Fruit fly (Drosophila melanogaster) whole organism, embryonic: ENCODE data around the gene kraken.

Experiments used
- Asciz ChIP-seq: fragments of 200-800 bp; sonication (Bioruptor generic); optimal IDR thresholded peaks from 2 replicates; lab custom pipeline; 2017; ENCODE audit warnings: missing biosample characterization, mild to moderate bottlenecking, missing genetic modification characterization, missing genetic modification reagents
- C15 ChIP-seq: fragments of 200-800 bp; sonication (Bioruptor generic); IDR thresholded peaks from 3 replicates; pipeline ENCODE4 v1.3.6; 2022; ENCODE audit warnings: missing biosample characterization, missing genetic modification characterization
- CG10147 ChIP-seq: fragments of 200-800 bp; sonication (Bioruptor generic); optimal IDR thresholded peaks from 2 replicates; lab custom pipeline; 2019; ENCODE audit warnings: missing biosample characterization, mild to moderate bottlenecking, missing genetic modification characterization, moderate library complexity
- CG10321 ChIP-seq: fragments of 200-800 bp; sonication (Bioruptor generic); IDR thresholded peaks from 2 replicates; pipeline ENCODE4 v1.3.6; 2022; ENCODE audit warnings: missing biosample characterization, missing genetic modification characterization
- CG10543 ChIP-seq: fragments of 200-800 bp; sonication (Bioruptor generic); optimal IDR thresholded peaks from 3 replicates; lab custom pipeline; 2017; ENCODE audit warnings: missing biosample characterization, mild to moderate bottlenecking, missing genetic modification characterization, moderate library complexity
- CG12219 ChIP-seq: fragments of 200-800 bp; sonication (Bioruptor generic); optimal IDR thresholded peaks from 3 replicates; lab custom pipeline; 2018; ENCODE audit warnings: missing biosample characterization, mild to moderate bottlenecking, missing genetic modification characterization
- CG1233 ChIP-seq: fragments of 200-800 bp; sonication (Bioruptor generic); optimal IDR thresholded peaks from 4 replicates; lab custom pipeline; 2018; ENCODE audit warnings: missing biosample characterization, mild to moderate bottlenecking, missing genetic modification characterization
- CG12391 ChIP-seq: fragments of 200-800 bp; sonication (Bioruptor generic); optimal IDR thresholded peaks from 3 replicates; lab custom pipeline; 2018; ENCODE audit warnings: missing biosample characterization, mild to moderate bottlenecking, missing genetic modification characterization, moderate library complexity
- CG18262 ChIP-seq: fragments of 200-800 bp; optimal IDR thresholded peaks from 3 replicates; lab custom pipeline; 2019; ENCODE audit warnings: missing biosample characterization, mild to moderate bottlenecking, missing genetic modification characterization, moderate library complexity
- CG2678 ChIP-seq: fragments of 200-800 bp; sonication (Bioruptor generic); optimal IDR thresholded peaks from 3 replicates; lab custom pipeline; 2019; ENCODE audit warnings: missing biosample characterization, mild to moderate bottlenecking, missing genetic modification characterization, moderate library complexity
- CG30431 ChIP-seq: fragments of 200-800 bp; sonication (Bioruptor generic); optimal IDR thresholded peaks from 2 replicates; lab custom pipeline; 2017; ENCODE audit warnings: missing biosample characterization, missing genetic modification characterization
- CG31441 ChIP-seq: fragments of 200-800 bp; sonication (Bioruptor generic); IDR thresholded peaks from 2 replicates; pipeline ENCODE4 v1.3.6; 2022; ENCODE audit warnings: missing biosample characterization, missing genetic modification characterization
- CG32767 ChIP-seq: fragments of 200-800 bp; sonication (Bioruptor generic); IDR thresholded peaks from 2 replicates; pipeline ENCODE4 v1.3.6; 2022; ENCODE audit warnings: missing biosample characterization, missing genetic modification characterization
- CG4282 ChIP-seq: fragments of 200-800 bp; sonication (Bioruptor generic); optimal IDR thresholded peaks from 2 replicates; lab custom pipeline; 2016; ENCODE audit warnings: missing biosample characterization, missing genetic modification characterization
- CG4360 ChIP-seq: fragments of 200-800 bp; sonication (Bioruptor generic); IDR thresholded peaks from 2 replicates; pipeline ENCODE4 v1.3.6; 2022; ENCODE audit warnings: missing biosample characterization, missing genetic modification characterization
- CG7372 ChIP-seq: fragments of 200-800 bp; sonication (Bioruptor generic); IDR thresholded peaks from 2 replicates; pipeline ENCODE4 v1.3.6; 2022; ENCODE audit warnings: missing biosample characterization, missing genetic modification characterization
- CG7786 ChIP-seq: fragments of 200-800 bp; sonication (Bioruptor generic); optimal IDR thresholded peaks from 2 replicates; lab custom pipeline; 2016; ENCODE audit warnings: missing biosample characterization, missing genetic modification characterization
- CG9609 ChIP-seq: fragments of 200-800 bp; sonication (Bioruptor generic); optimal IDR thresholded peaks from 3 replicates; lab custom pipeline; 2016; ENCODE audit warnings: missing biosample characterization, missing genetic modification characterization
- CHES-1-like ChIP-seq: fragments of 200-800 bp; sonication (Bioruptor generic); optimal IDR thresholded peaks from 2 replicates; lab custom pipeline; 2016; ENCODE audit warnings: missing biosample characterization, missing genetic modification characterization
- CrebB ChIP-seq: fragments of 200-800 bp; sonication (Bioruptor generic); optimal IDR thresholded peaks from 3 replicates; lab custom pipeline; 2018; ENCODE audit warnings: missing biosample characterization, mild to moderate bottlenecking, missing genetic modification characterization
- Eip74EF ChIP-seq, 2 experiments: fragments of 200-800 bp in 1 of 2; fragments of >200 bp in 1 of 2; sonication (Bioruptor generic) in 1 of 2; optimal IDR thresholded peaks; 2 replicates each; lab custom pipeline; 2017 to 2019; ENCODE audit warnings: missing biosample characterization in 2 of 2, missing genetic modification characterization in 2 of 2, mild to moderate bottlenecking in 1 of 2, moderate library complexity in 1 of 2
- Hr39 ChIP-seq: fragments of >200 bp; optimal IDR thresholded peaks from 2 replicates; lab custom pipeline; 2017
- Hsf ChIP-seq: fragments of 200-800 bp; sonication (Bioruptor generic); optimal IDR thresholded peaks from 3 replicates; lab custom pipeline; 2016; ENCODE audit warnings: missing biosample characterization, missing genetic modification characterization
- Lhr ChIP-seq: fragments of 200-800 bp; sonication (Bioruptor generic); optimal IDR thresholded peaks from 3 replicates; lab custom pipeline; 2017; ENCODE audit warnings: mild to moderate bottlenecking, missing biosample characterization, missing genetic modification reagents, missing genetic modification characterization
- Oli ChIP-seq: fragments of 200-800 bp; sonication (Bioruptor generic); optimal IDR thresholded peaks from 2 replicates; lab custom pipeline; 2018; ENCODE audit warnings: missing biosample characterization, mild to moderate bottlenecking, missing genetic modification characterization, moderate library complexity
- Xbp1 ChIP-seq: fragments of 200-800 bp; sonication (Bioruptor generic); optimal IDR thresholded peaks from 3 replicates; lab custom pipeline; 2016; ENCODE audit warnings: missing biosample characterization, mild to moderate bottlenecking, missing genetic modification characterization
- ato ChIP-seq: fragments of 200-800 bp; sonication (Bioruptor generic); IDR thresholded peaks from 2 replicates; pipeline ENCODE4 v1.3.6; 2022; ENCODE audit warnings: missing biosample characterization, missing genetic modification characterization; ENCODE audit not compliant: partially characterized antibody
- cad ChIP-seq: fragments of >200 bp; optimal IDR thresholded peaks from 2 replicates; lab custom pipeline; 2017; ENCODE audit warnings: missing biosample characterization, missing genetic modification characterization
- cas ChIP-seq: fragments of 200-800 bp; sonication (Bioruptor generic); IDR thresholded peaks from 2 replicates; pipeline ENCODE4 v1.3.6; 2022; ENCODE audit warnings: missing biosample characterization, missing genetic modification characterization
- croc ChIP-seq: fragments of 200-800 bp; sonication (Bioruptor generic); conservative IDR thresholded peaks from 3 replicates; pipeline ENCODE4 v1.3.6; 2022; ENCODE audit warnings: missing biosample characterization, missing genetic modification characterization
- hkb ChIP-seq, 2 experiments: fragments of 200-800 bp in 1 of 2; fragments of >200 bp in 1 of 2; sonication (Bioruptor generic) in 1 of 2; IDR thresholded peaks in 1 of 2; optimal IDR thresholded peaks in 1 of 2; 2 replicates each; pipeline versions ENCODE4 v1.3.6 to Lab custom; 2017 to 2022; ENCODE audit warnings: missing biosample characterization in 1 of 2, missing genetic modification characterization in 1 of 2
- hth ChIP-seq: fragments of >200 bp; optimal IDR thresholded peaks from 2 replicates; lab custom pipeline; 2017; ENCODE audit warnings: inconsistent platforms
- ind ChIP-seq: fragments of 200-800 bp; sonication (Bioruptor generic); optimal IDR thresholded peaks from 3 replicates; lab custom pipeline; 2016; ENCODE audit warnings: missing biosample characterization, missing genetic modification characterization
- kay ChIP-seq: fragments of 200-800 bp; sonication (Bioruptor generic); optimal IDR thresholded peaks from 2 replicates; lab custom pipeline; 2016; ENCODE audit warnings: missing biosample characterization, missing genetic modification characterization
- lmd ChIP-seq: fragments of 200-800 bp; sonication (Bioruptor generic); IDR thresholded peaks from 2 replicates; pipeline ENCODE4 v1.3.6; 2022; ENCODE audit warnings: missing biosample characterization, missing genetic modification characterization
- luna ChIP-seq: fragments of 200-800 bp; sonication (Bioruptor generic); optimal IDR thresholded peaks from 2 replicates; lab custom pipeline; 2016; ENCODE audit warnings: missing biosample characterization, missing genetic modification characterization
- nmo ChIP-seq: fragments of 200-800 bp; sonication (Bioruptor generic); optimal IDR thresholded peaks from 2 replicates; lab custom pipeline; 2018; ENCODE audit warnings: missing biosample characterization, mild to moderate bottlenecking, missing genetic modification characterization, moderate library complexity
- oc ChIP-seq: fragments of 200-800 bp; sonication (Bioruptor generic); optimal IDR thresholded peaks from 2 replicates; lab custom pipeline; 2018; ENCODE audit warnings: missing biosample characterization, mild to moderate bottlenecking, missing genetic modification characterization, moderate library complexity
- onecut ChIP-seq: fragments of 200-800 bp; sonication (Bioruptor generic); IDR thresholded peaks from 2 replicates; pipeline ENCODE4 v1.3.6; 2022; ENCODE audit warnings: missing biosample characterization, missing genetic modification characterization
- pita ChIP-seq: fragments of 200-800 bp; sonication (Bioruptor generic); optimal IDR thresholded peaks from 2 replicates; lab custom pipeline; 2017; ENCODE audit warnings: missing biosample characterization, mild to moderate bottlenecking, missing genetic modification characterization
- sc ChIP-seq, 3 experiments: fragments of >200 bp in 2 of 3; fragments of 200-800 bp in 1 of 3; sonication (Bioruptor generic) in 1 of 3; optimal IDR thresholded peaks; 2 replicates in 2 of 3; 3 replicates in 1 of 3; lab custom pipeline; 2017; ENCODE audit warnings: mild to moderate bottlenecking in 1 of 3, missing biosample characterization in 1 of 3, missing genetic modification characterization in 1 of 3, missing genetic modification reagents in 1 of 3
- sens ChIP-seq: fragments of 200-800 bp; sonication (Bioruptor generic); peaks from one replicate; lab custom pipeline; 2016; ENCODE audit warnings: missing biosample characterization, missing genetic modification characterization
- seq ChIP-seq: fragments of 200-800 bp; sonication (Bioruptor generic); IDR thresholded peaks from 2 replicates; pipeline ENCODE4 v1.3.6; 2022; ENCODE audit warnings: missing biosample characterization, missing genetic modification characterization
- stwl ChIP-seq: fragments of 200-800 bp; sonication (Bioruptor generic); optimal IDR thresholded peaks from 3 replicates; lab custom pipeline; 2018; ENCODE audit warnings: missing biosample characterization, mild to moderate bottlenecking, missing genetic modification characterization, moderate library complexity
- trem ChIP-seq: fragments of 200-800 bp; optimal IDR thresholded peaks from 3 replicates; lab custom pipeline; 2019; ENCODE audit warnings: missing biosample characterization, mild to moderate bottlenecking, missing genetic modification characterization, moderate library complexity
- zen ChIP-seq: fragments of 200-800 bp; sonication (Bioruptor generic); optimal IDR thresholded peaks from 3 replicates; lab custom pipeline; 2018; ENCODE audit warnings: missing biosample characterization, mild to moderate bottlenecking, missing genetic modification characterization, moderate library complexity

Gene kraken

dm6 chr2L:846167-846868 lies 6.2 kb upstream of the kraken start (continued):
- TF ChIP-seq Lhr (GFP tag; lab: Kevin White, UChicago) (no peak), seq (GFP tag; lab: Robert Waterston, UW) (no peak), CG9609 (GFP tag; lab: Kevin White, UChicago) (peak; percentile 33), Hsf (peak; percentile 73)

dm6 chr2L:847189-847987 lies 5.2 kb upstream of the kraken start:
- TF ChIP-seq kay (GFP tag; lab: Kevin White, UChicago) (peak; percentile 5), CG1233 (GFP tag; lab: Kevin White, UChicago) (no peak), sc (optimal IDR thresholded peaks at IDR 0.05; lab: Kevin White, UChicago) (no peak), sc (GFP tag; optimal IDR thresholded peaks at IDR 0.05; lab: Kevin White, UChicago) (no peak), nmo (peak; percentile 38), Oli (tag; lab: Kevin White, UChicago) (peak; percentile 53), CG30431 (GFP tag; lab: Kevin White, UChicago) (no peak), lmd (GFP tag; lab: Robert Waterston, UW) (no peak), trem (no peak), CG10321 (no peak), luna (GFP tag; lab: Kevin White, UChicago) (no peak), Eip74EF (GFP tag; optimal IDR thresholded peaks at IDR 0.05; lab: Kevin White, UChicago) (peak in 1 of 2 experiments; percentile 25), CG7372 (GFP tag; lab: Robert Waterston, UW) (no peak), cad (no peak), stwl (tag; lab: Kevin White, UChicago) (no peak), hth (lab: Kevin White, UChicago) (no peak), Hr39 (lab: Kevin White, UChicago) (no peak), CHES-1-like (GFP tag; lab: Kevin White, UChicago) (no peak), C15 (GFP tag; lab: Robert Waterston, UW) (no peak), CG4282 (no peak), CG32767 (GFP tag; lab: Robert Waterston, UW) (no peak), cas (GFP tag; lab: Robert Waterston, UW) (no peak), onecut (GFP tag; lab: Robert Waterston, UW) (no peak), ato (GFP tag; lab: Robert Waterston, UW) (no peak), CG12391 (tag; lab: Kevin White, UChicago) (no peak), sens (GFP tag; lab: Kevin White, UChicago) (peak; percentile 85), CG31441 (peak; percentile 42; the same call in 1 of the 2 replicates), hkb (optimal IDR thresholded peaks at IDR 0.05; lab: Kevin White, UChicago) (no peak), hkb (GFP tag; IDR thresholded peaks at IDR 0.05; lab: Robert Waterston, UW) (no peak), CG12219 (GFP tag; lab: Kevin White, UChicago) (no peak), pita (GFP tag; lab: Kevin White, UChicago) (no peak), croc (GFP tag; lab: Robert Waterston, UW) (no peak), CG18262 (tag; lab: Kevin White, UChicago) (peak; percentile 55), ind (GFP tag; lab: Kevin White, UChicago) (peak; percentile 8), Xbp1 (GFP tag; lab: Kevin White, UChicago) (no peak), Asciz (GFP tag; lab: Kevin White, UChicago) (no peak), CG10543 (GFP tag; lab: Kevin White, UChicago) (no peak), CG10147 (no peak), CrebB (no peak), CG7786 (GFP tag; lab: Kevin White, UChicago) (no peak), oc (tag; lab: Kevin White, UChicago) (no peak), zen (tag; lab: Kevin White, UChicago) (no peak), CG2678 (peak; percentile 36), CG4360 (GFP tag; lab: Robert Waterston, UW) (no peak)
